Fruit fly (Drosophila melanogaster): ENCODE results near the gene MED30.
A peak's percentile ranks its signal among the peaks of the same experiment; 100 is the strongest.

MED30 gene

DNA sequence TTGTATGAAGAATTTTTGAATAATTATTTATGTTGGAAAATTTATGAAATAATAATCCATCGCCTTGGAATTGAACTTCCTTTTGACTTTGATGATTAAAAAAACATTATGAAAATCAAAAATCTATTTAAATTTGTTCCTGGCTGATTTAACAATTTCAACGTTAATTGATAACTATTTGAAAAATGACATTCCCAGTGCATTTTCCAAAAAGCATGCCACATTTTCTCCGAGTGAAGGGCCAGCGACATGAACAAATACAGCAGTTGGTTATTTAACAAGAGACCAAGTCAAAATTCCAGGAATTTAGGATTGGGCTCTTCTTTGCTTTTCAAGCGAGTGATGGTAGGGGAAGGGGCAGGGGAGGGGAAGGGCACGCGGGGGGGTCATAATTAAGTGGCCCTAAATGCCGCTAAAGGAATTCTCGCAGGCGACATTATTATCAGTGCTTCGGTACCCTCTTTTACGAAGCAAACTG lies 31.5 kb downstream of the MED30 start (continued):
- TF ChIP-seq Hand (GFP tag; optimal IDR thresholded peaks at IDR 0.05), result no peak
- peak; percentile 35 for TF ChIP-seq Xbp1 (GFP tag; optimal IDR thresholded peaks at IDR 0.05)
- peak; percentile 78 for TF ChIP-seq CG10267 (tag; optimal IDR thresholded peaks at IDR 0.05)
- TF ChIP-seq CG43689 (GFP tag; IDR thresholded peaks at IDR 0.05), result no peak
- TF ChIP-seq Camta (GFP tag; optimal IDR thresholded peaks at IDR 0.05), result peak; percentile 28
- TF ChIP-seq CG9215 (GFP tag; IDR thresholded peaks at IDR 0.05), result peak; percentile 7; the same call in 1 of the 2 replicates
- no peak for TF ChIP-seq sob (GFP tag; IDR thresholded peaks at IDR 0.05)
- TF ChIP-seq Xrp1 (GFP tag; IDR thresholded peaks at IDR 0.05), result peak; percentile 82
- peak; percentile 15 for TF ChIP-seq lbe (GFP tag; optimal IDR thresholded peaks at IDR 0.05)
- no peak for TF ChIP-seq B-H2 (GFP tag; optimal IDR thresholded peaks at IDR 0.05)
- peak; percentile 84 for TF ChIP-seq CG2712 (tag; optimal IDR thresholded peaks at IDR 0.05)
- TF ChIP-seq tap (tag; optimal IDR thresholded peaks at IDR 0.05), result no peak
- TF ChIP-seq ato (GFP tag; IDR thresholded peaks at IDR 0.05; ENCODE audit: partially characterized antibody), result no peak; the same call in 1 of the 2 replicates
- TF ChIP-seq Kr (GFP tag; optimal IDR thresholded peaks at IDR 0.05), result no peak
- no peak for TF ChIP-seq pnt (GFP tag; optimal IDR thresholded peaks at IDR 0.05)
- TF ChIP-seq Scr (GFP tag; IDR thresholded peaks at IDR 0.05; ENCODE audit: partially characterized antibody), result no peak
- TF ChIP-seq Lpt (GFP tag; optimal IDR thresholded peaks at IDR 0.05), result no peak
- no peak for TF ChIP-seq CG31224 (GFP tag; IDR thresholded peaks at IDR 0.05)
- TF ChIP-seq CG10431 (GFP tag; optimal IDR thresholded peaks at IDR 0.05), result peak; percentile 46
- no peak for TF ChIP-seq CG8944 (GFP tag; optimal IDR thresholded peaks at IDR 0.05)
- TF ChIP-seq CG9609 (GFP tag; optimal IDR thresholded peaks at IDR 0.05), result no peak
- TF ChIP-seq ro (GFP tag; IDR thresholded peaks at IDR 0.05), result no peak
- TF ChIP-seq CG32767 (GFP tag; IDR thresholded peaks at IDR 0.05), result no peak
- no peak for TF ChIP-seq Dip2 (GFP tag; IDR thresholded peaks at IDR 0.05)
- TF ChIP-seq NC2β (GFP tag; optimal IDR thresholded peaks at IDR 0.05), result peak; percentile 31
- no peak for TF ChIP-seq D (optimal IDR thresholded peaks at IDR 0.05)
- peak; percentile 69 for TF ChIP-seq D (GFP tag; optimal IDR thresholded peaks at IDR 0.05)
- TF ChIP-seq CG4360 (GFP tag; IDR thresholded peaks at IDR 0.05), result peak; percentile 29; the same call in 1 of the 2 replicates
- peak; percentile 64 for TF ChIP-seq Ssrp (tag; optimal IDR thresholded peaks at IDR 0.05)
- TF ChIP-seq ssp (GFP tag; IDR thresholded peaks at IDR 0.05), result 0 out of 2 replicates have a peak, but pooled peaks have one; percentile 9
- no peak for TF ChIP-seq CG3838 (GFP tag; optimal IDR thresholded peaks at IDR 0.05)
- TF ChIP-seq chif (GFP tag; optimal IDR thresholded peaks at IDR 0.05), result peak; percentile 19 to 65
- TF ChIP-seq BEAF-32 (GFP tag; optimal IDR thresholded peaks at IDR 0.05), result no peak
- TF ChIP-seq danr (GFP tag; IDR thresholded peaks at IDR 0.05), result no peak
- no peak for TF ChIP-seq gsb (GFP tag; IDR thresholded peaks at IDR 0.05)
- no peak for TF ChIP-seq CG4854 (GFP tag; optimal IDR thresholded peaks at IDR 0.05)
- TF ChIP-seq CG12659 (GFP tag; optimal IDR thresholded peaks at IDR 0.05), result peak; percentile 4
- TF ChIP-seq CG12071 (GFP tag; optimal IDR thresholded peaks at IDR 0.05), result no peak
- no peak for TF ChIP-seq Meics (GFP tag; optimal IDR thresholded peaks at IDR 0.05)
- TF ChIP-seq CG2875 (GFP tag; optimal IDR thresholded peaks at IDR 0.05), result peak; percentile 50
- no peak for TF ChIP-seq CG14860 (GFP tag; IDR thresholded peaks at IDR 0.05; ENCODE audit: partially characterized antibody)
- peak in 1 of 2 experiments; percentile 14 for TF ChIP-seq dpn (GFP tag; optimal IDR thresholded peaks at IDR 0.05)
- no peak for TF ChIP-seq Sin3A (optimal IDR thresholded peaks at IDR 0.05)
- peak; percentile 15 for TF ChIP-seq CG1529 (GFP tag; optimal IDR thresholded peaks at IDR 0.05)
- TF ChIP-seq HLH3B (GFP tag; IDR thresholded peaks at IDR 0.05), result no peak
- peak; percentile 45 for TF ChIP-seq Chrac-16 (GFP tag; optimal IDR thresholded peaks at IDR 0.05)
- no peak for TF ChIP-seq vnd (GFP tag; IDR thresholded peaks at IDR 0.05; ENCODE audit: partially characterized antibody)
- no peak for TF ChIP-seq CG7786 (GFP tag; optimal IDR thresholded peaks at IDR 0.05)
- peak; percentile 81 for TF ChIP-seq CG2202 (tag; optimal IDR thresholded peaks at IDR 0.05)
- TF ChIP-seq Gug (GFP tag; IDR thresholded peaks at IDR 0.05), result no peak
- TF ChIP-seq fd64A (GFP tag; optimal IDR thresholded peaks at IDR 0.05), result no peak
- TF ChIP-seq lola (GFP tag; optimal IDR thresholded peaks at IDR 0.05), result peak in 1 of 3 experiments; percentile 93

All from whole organism, embryonic.